Fruit fly (Drosophila melanogaster): Measurements from ENCODE around the gene CG12689.
A peak's percentile ranks its signal among the peaks of the same experiment; 100 is the strongest.

CG12689 gene

dm6 chrX:7626847-7627497 lies 41.0 kb upstream of the CG12689 start (continued):
- TF ChIP-seq Deaf1 (tag; optimal IDR thresholded peaks at IDR 0.05) (peak; percentile 80), cg (GFP tag; optimal IDR thresholded peaks at IDR 0.05) (peak; percentile 95), ro (GFP tag; IDR thresholded peaks at IDR 0.05) (no peak), CG17568 (GFP tag; optimal IDR thresholded peaks at IDR 0.05) (no peak), Neu2 (GFP tag; optimal IDR thresholded peaks at IDR 0.05; ENCODE audit: borderline replicate concordance) (no peak), CG6854 (GFP tag; optimal IDR thresholded peaks at IDR 0.05) (no peak), Rfx (GFP tag; IDR thresholded peaks at IDR 0.05) (no peak), grn (GFP tag; optimal IDR thresholded peaks at IDR 0.05) (peak; percentile 57), tll (GFP tag; optimal IDR thresholded peaks at IDR 0.05) (peak in 1 of 2 experiments; percentile 72), fd96Cb (tag; optimal IDR thresholded peaks at IDR 0.05) (no peak), dpn (GFP tag; optimal IDR thresholded peaks at IDR 0.05) (no peak), CG2120 (GFP tag; optimal IDR thresholded peaks at IDR 0.05) (no peak), CG11695 (GFP tag; IDR thresholded peaks at IDR 0.05) (no peak), Oaz (GFP tag; IDR thresholded peaks at IDR 0.05) (no peak), CG1529 (GFP tag; optimal IDR thresholded peaks at IDR 0.05) (no peak), kni (GFP tag; optimal IDR thresholded peaks at IDR 0.05) (peak; percentile 42), CG15479 (GFP tag; optimal IDR thresholded peaks at IDR 0.05) (no peak), lab (GFP tag; optimal IDR thresholded peaks at IDR 0.05) (no peak), Hr78 (GFP tag; optimal IDR thresholded peaks at IDR 0.05) (no peak), Antp (GFP tag; optimal IDR thresholded peaks at IDR 0.05) (no peak), Med (GFP tag) (peak; percentile 7), chinmo (GFP tag; IDR thresholded peaks at IDR 0.05; ENCODE audit: partially characterized antibody) (peak; percentile 85; the same call in 2 of the 4 replicates), crol (GFP tag; IDR thresholded peaks at IDR 0.05) (peak; percentile 93), z (GFP tag; IDR thresholded peaks at IDR 0.05) (peak; percentile 99), yki (optimal IDR thresholded peaks at IDR 0.05) (peak; percentile 80), Side (GFP tag; optimal IDR thresholded peaks at IDR 0.05) (no peak), Bgb (GFP tag; IDR thresholded peaks at IDR 0.05; ENCODE audit: partially characterized antibody) (peak; percentile 68; the same call in 1 of the 2 replicates), ken (GFP tag; IDR thresholded peaks at IDR 0.05) (0 out of 3 replicates have a peak, but pooled peaks have one; percentile 7), CG16813 (GFP tag; IDR thresholded peaks at IDR 0.05; ENCODE audit: partially characterized antibody) (no peak), ci (GFP tag; IDR thresholded peaks at IDR 0.05) (no peak), Dref (GFP tag; IDR thresholded peaks at IDR 0.05) (no peak), zen2 (GFP tag; IDR thresholded peaks at IDR 0.05; ENCODE audit: partially characterized antibody) (peak; percentile 41; the same call in 1 of the 3 replicates), sens (GFP tag) (peak; percentile 74), CG12769 (tag; optimal IDR thresholded peaks at IDR 0.05) (no peak), ftz-f1 (GFP tag; optimal IDR thresholded peaks at IDR 0.05) (no peak), sqz (GFP tag; optimal IDR thresholded peaks at IDR 0.05) (peak; percentile 68), CG6791 (GFP tag; IDR thresholded peaks at IDR 0.05; ENCODE audit: partially characterized antibody) (peak; percentile 51; the same call in 1 of the 3 replicates), Trl (optimal IDR thresholded peaks at IDR 0.05) (peak; percentile 87 to 92), Trl (GFP tag; optimal IDR thresholded peaks at IDR 0.05) (peak; percentile 1), Bdp1 (GFP tag; optimal IDR thresholded peaks at IDR 0.05) (no peak), ewg (GFP tag; optimal IDR thresholded peaks at IDR 0.05) (peak; percentile 18), knrl (GFP tag; IDR thresholded peaks at IDR 0.05; ENCODE audit: partially characterized antibody) (0 out of 3 replicates have a peak, but pooled peaks have one; percentile 27), Scr (GFP tag; IDR thresholded peaks at IDR 0.05; ENCODE audit: partially characterized antibody) (peak; percentile 29; the same call in 1 of the 2 replicates), CG34224 (GFP tag; IDR thresholded peaks at IDR 0.05; ENCODE audit: partially characterized antibody) (peak; percentile 32; the same call in 1 of the 3 replicates), Nf-YA (GFP tag; IDR thresholded peaks at IDR 0.05) (peak; percentile 54; the same call in 1 of the 2 replicates), Dll (GFP tag; IDR thresholded peaks at IDR 0.05; ENCODE audit: partially characterized antibody) (no peak)
